Worm (Caenorhabditis elegans): Measurements from ENCODE around the gene srh-166.

ce11 chrV:20475830-20476229 is 49.8 kb downstream of the srh-166 start, which contains the start of gene B0250.7:
- TF ChIP-seq ama-1 (optimal IDR thresholded peaks at IDR 0.05): no peak
- TF ChIP-seq aly-1 (tag; optimal IDR thresholded peaks at IDR 0.05): no peak
- no peak for TF ChIP-seq F13C5.2 (tag; optimal IDR thresholded peaks at IDR 0.05)
- no peak for TF ChIP-seq flt-1 (GFP tag; IDR thresholded peaks at IDR 0.05)

Data from whole organism, early embryonic.